Worm (Caenorhabditis elegans) whole organism, late embryonic: ENCODE measurements around the gene C06C3.12.

Experiments used
- C08G9.2 ChIP-seq: sonication (generic microtip); optimal IDR thresholded peaks from 2 replicates; lab custom pipeline; 2016; ENCODE audit warnings: mild to moderate bottlenecking, missing genetic modification characterization, moderate library complexity, missing compliant biosample characterization
- F13H6.1 ChIP-seq: sonication (generic microtip); optimal IDR thresholded peaks from 2 replicates; lab custom pipeline; 2016; ENCODE audit warnings: missing genetic modification characterization, missing compliant biosample characterization
- K09A11.1 ChIP-seq: sonication (generic microtip); optimal IDR thresholded peaks from 2 replicates; lab custom pipeline; 2017; ENCODE audit warnings: antibody characterized with exemption, mild to moderate bottlenecking, missing genetic modification characterization, missing compliant biosample characterization; ENCODE audit not compliant: insufficient read depth
- T23F11.4 ChIP-seq: fragments of 200-800 bp; sonication (Bioruptor generic); optimal IDR thresholded peaks from 2 replicates; lab custom pipeline; 2018; ENCODE audit warnings: mild to moderate bottlenecking, missing genetic modification characterization, missing compliant biosample characterization
- Y22D7AL.16 ChIP-seq: sonication (generic microtip); optimal IDR thresholded peaks from 2 replicates; lab custom pipeline; 2016; ENCODE audit warnings: missing genetic modification characterization, missing compliant biosample characterization
- ceh-14 ChIP-seq: sonication (generic microtip); optimal IDR thresholded peaks from 2 replicates; lab custom pipeline; 2016; ENCODE audit warnings: missing genotype, missing genetic modification characterization, missing compliant biosample characterization
- ceh-18 ChIP-seq: sonication (generic microtip); optimal IDR thresholded peaks from 2 replicates; lab custom pipeline; 2016; ENCODE audit warnings: missing genetic modification characterization, missing compliant biosample characterization
- ceh-19 ChIP-seq: fragments of 200-800 bp; sonication (Bioruptor generic); optimal IDR thresholded peaks from 2 replicates; lab custom pipeline; 2018; ENCODE audit warnings: mild to moderate bottlenecking, missing genetic modification characterization, missing compliant biosample characterization
- ceh-24 ChIP-seq: sonication (generic microtip); optimal IDR thresholded peaks from 2 replicates; lab custom pipeline; 2016; ENCODE audit warnings: mild to moderate bottlenecking, missing genetic modification characterization, missing compliant biosample characterization
- ceh-31 ChIP-seq: sonication (generic microtip); optimal IDR thresholded peaks from 2 replicates; lab custom pipeline; 2016; ENCODE audit warnings: missing genetic modification characterization, missing compliant biosample characterization
- ceh-34 ChIP-seq: sonication (generic microtip); optimal IDR thresholded peaks from 2 replicates; lab custom pipeline; 2016; ENCODE audit warnings: mild to moderate bottlenecking, missing genetic modification characterization, missing compliant biosample characterization
- ceh-45 ChIP-seq: fragments of 200-800 bp; sonication (Bioruptor generic); IDR thresholded peaks from 2 replicates; pipeline ENCODE4 v1.3.6; 2022; ENCODE audit warnings: missing genetic modification reagents, missing genetic modification characterization, missing compliant biosample characterization
- ceh-48 ChIP-seq: sonication (generic microtip); optimal IDR thresholded peaks from 2 replicates; lab custom pipeline; 2016; ENCODE audit warnings: missing genetic modification characterization, inconsistent platforms, missing compliant biosample characterization
- ceh-6 ChIP-seq: fragments of 200-800 bp; sonication (Bioruptor generic); optimal IDR thresholded peaks from 2 replicates; lab custom pipeline; 2018; ENCODE audit warnings: mild to moderate bottlenecking, missing genetic modification characterization, missing compliant biosample characterization
- ceh-9 ChIP-seq: sonication (generic microtip); optimal IDR thresholded peaks from 2 replicates; lab custom pipeline; 2016; ENCODE audit warnings: mild to moderate bottlenecking, missing genetic modification characterization, inconsistent platforms, missing compliant biosample characterization
- che-1 ChIP-seq: sonication (generic microtip); optimal IDR thresholded peaks from 2 replicates; lab custom pipeline; 2016; ENCODE audit warnings: mild to moderate bottlenecking, missing genetic modification characterization, missing compliant biosample characterization
- dve-1 ChIP-seq: sonication (generic microtip); optimal IDR thresholded peaks from 2 replicates; lab custom pipeline; 2017; ENCODE audit warnings: antibody characterized with exemption, mild to moderate bottlenecking, missing genetic modification characterization, missing compliant biosample characterization
- elt-2 ChIP-seq: sonication (generic microtip); optimal IDR thresholded peaks from 2 replicates; lab custom pipeline; 2016; ENCODE audit warnings: missing genetic modification reagents, missing genetic modification characterization, missing compliant biosample characterization
- eyg-1 ChIP-seq: sonication (generic microtip); optimal IDR thresholded peaks from 2 replicates; lab custom pipeline; 2016; ENCODE audit warnings: missing genotype, missing genetic modification characterization, missing compliant biosample characterization
- fkh-6 ChIP-seq: sonication (generic microtip); optimal IDR thresholded peaks from 2 replicates; lab custom pipeline; 2016; ENCODE audit warnings: missing genetic modification characterization, missing compliant biosample characterization
- gmeb-2 ChIP-seq: sonication (generic microtip); optimal IDR thresholded peaks from 2 replicates; lab custom pipeline; 2016; ENCODE audit warnings: missing genetic modification characterization, inconsistent platforms, missing compliant biosample characterization
- hlh-8 ChIP-seq: sonication (generic microtip); optimal IDR thresholded peaks from 2 replicates; lab custom pipeline; 2016; ENCODE audit warnings: missing genotype, missing genetic modification characterization, missing compliant biosample characterization
- nfya-1 ChIP-seq: sonication (generic microtip); optimal IDR thresholded peaks from 2 replicates; lab custom pipeline; 2017; ENCODE audit warnings: missing genetic modification characterization, mild to moderate bottlenecking, missing compliant biosample characterization, antibody characterized with exemption, moderate library complexity
- nhr-11 ChIP-seq: fragments of 150-350 bp; optimal IDR thresholded peaks from 2 replicates; lab custom pipeline; 2014; ENCODE audit warnings: missing biosample characterization, missing genetic modification characterization
- nhr-232 ChIP-seq: sonication (generic microtip); optimal IDR thresholded peaks from 2 replicates; lab custom pipeline; 2016; ENCODE audit warnings: missing genetic modification characterization, missing compliant biosample characterization
- npax-4 ChIP-seq: sonication (generic microtip); optimal IDR thresholded peaks from 2 replicates; lab custom pipeline; 2016; ENCODE audit warnings: missing genetic modification characterization, missing compliant biosample characterization
- odd-2 ChIP-seq: sonication (generic microtip); optimal IDR thresholded peaks from 2 replicates; lab custom pipeline; 2017; ENCODE audit warnings: antibody characterized with exemption, mild to moderate bottlenecking, missing genetic modification characterization, missing compliant biosample characterization
- pat-9 ChIP-seq: fragments of 200-800 bp; sonication (Bioruptor generic); optimal IDR thresholded peaks from 2 replicates; lab custom pipeline; 2018; ENCODE audit warnings: mild to moderate bottlenecking, missing genetic modification characterization, moderate library complexity, missing compliant biosample characterization
- pax-1 ChIP-seq: fragments of 150-350 bp; optimal IDR thresholded peaks from 2 replicates; lab custom pipeline; 2014; ENCODE audit warnings: missing biosample characterization, missing genetic modification characterization
- pha-2 ChIP-seq: sonication (generic microtip); optimal IDR thresholded peaks from 2 replicates; lab custom pipeline; 2017; ENCODE audit warnings: mild to moderate bottlenecking, missing genetic modification characterization, missing compliant biosample characterization
- pqm-1 ChIP-seq: sonication (generic microtip); optimal IDR thresholded peaks from 2 replicates; lab custom pipeline; 2016; ENCODE audit warnings: missing genetic modification characterization, missing compliant biosample characterization
- pros-1 ChIP-seq: fragments of 150-350 bp; optimal IDR thresholded peaks from 2 replicates; lab custom pipeline; 2014; ENCODE audit warnings: missing biosample characterization, missing genetic modification reagents, missing genetic modification characterization
- ref-2 ChIP-seq: sonication (generic microtip); optimal IDR thresholded peaks from 2 replicates; lab custom pipeline; 2016; ENCODE audit warnings: missing genetic modification characterization, missing compliant biosample characterization
- sdc-2 ChIP-seq: sonication (generic microtip); optimal IDR thresholded peaks from 2 replicates; lab custom pipeline; 2016; ENCODE audit warnings: missing genotype, missing genetic modification characterization, missing compliant biosample characterization
- sox-2 ChIP-seq: fragments of 200-800 bp; sonication (Bioruptor generic); IDR thresholded peaks from 2 replicates; pipeline ENCODE4 v1.3.6; 2022; ENCODE audit warnings: missing genetic modification reagents, missing genetic modification characterization, missing compliant biosample characterization
- syd-9 ChIP-seq: sonication (generic microtip); optimal IDR thresholded peaks from 2 replicates; lab custom pipeline; 2016; ENCODE audit warnings: mild to moderate bottlenecking, missing genetic modification characterization, moderate library complexity, missing compliant biosample characterization
- tbx-7 ChIP-seq: sonication (generic microtip); optimal IDR thresholded peaks from 2 replicates; lab custom pipeline; 2016; ENCODE audit warnings: missing genotype, missing genetic modification characterization, missing compliant biosample characterization
- unc-3 ChIP-seq, 2 experiments: fragments of 200-800 bp in 1 of 2; sonication (Bioruptor generic) in 1 of 2; sonication (generic microtip) in 1 of 2; conservative IDR thresholded peaks in 1 of 2; optimal IDR thresholded peaks in 1 of 2; 2 replicates each; pipeline versions ENCODE4 v1.3.6 to Lab custom; 2016 to 2022; ENCODE audit warnings: missing compliant biosample characterization in 2 of 2, missing genetic modification characterization in 2 of 2, missing genetic modification reagents in 1 of 2
- unc-86 ChIP-seq: sonication (generic microtip); optimal IDR thresholded peaks from 2 replicates; lab custom pipeline; 2016; ENCODE audit warnings: missing genetic modification characterization, missing compliant biosample characterization
- ztf-16 ChIP-seq: sonication (generic microtip); optimal IDR thresholded peaks from 2 replicates; lab custom pipeline; 2017; ENCODE audit warnings: missing genetic modification characterization, missing compliant biosample characterization

C06C3.12 gene

ce11 chrII:9378174-9378573, 3.3 kb downstream of the C06C3.12 start:
- TF ChIP-seq pros-1 (tag; lab: Kevin White, UChicago) (no peak), dve-1 (no peak), npax-4 (no peak), odd-2 (tag; lab: Kevin White, UChicago) (no peak), sox-2 (GFP tag; lab: Robert Waterston, UW) (no peak), ceh-34 (tag; lab: Kevin White, UChicago) (no peak), F13H6.1 (no peak), eyg-1 (tag; lab: Kevin White, UChicago) (no peak)

ce11 chrII:9379796-9380195, 4.9 kb downstream of the C06C3.12 start, which contains the start of gene srh-48:
Gene srh-48, plus strand, starts transcription at chrII:9380096.
- TF ChIP-seq gmeb-2 (tag; lab: Kevin White, UChicago): no peak
- TF ChIP-seq nhr-11 (tag; lab: Kevin White, UChicago): no peak
- no peak for TF ChIP-seq pros-1 (tag; lab: Kevin White, UChicago)
- no peak for TF ChIP-seq ceh-6 (GFP tag; lab: Kevin White, UChicago)
- no peak for TF ChIP-seq unc-86 (tag; lab: Kevin White, UChicago)
- TF ChIP-seq ceh-48 (tag; lab: Kevin White, UChicago): no peak
- TF ChIP-seq, all 69 proteins: peak for 0

- TF ChIP-seq elt-2 (tag; lab: Kevin White, UChicago) (no peak), ref-2 (tag; lab: Kevin White, UChicago) (no peak), eyg-1 (tag; lab: Kevin White, UChicago) (no peak), sox-2 (GFP tag; lab: Robert Waterston, UW) (no peak), ceh-45 (no peak), nhr-232 (tag; lab: Kevin White, UChicago) (no peak), ceh-24 (tag; lab: Kevin White, UChicago) (no peak), ceh-18 (no peak), syd-9 (tag; lab: Kevin White, UChicago) (no peak), tbx-7 (tag; lab: Kevin White, UChicago) (no peak), ceh-19 (GFP tag; lab: Kevin White, UChicago) (no peak), nfya-1 (tag; lab: Kevin White, UChicago) (no peak), ceh-14 (tag; lab: Kevin White, UChicago) (no peak)
These were observed 10.3 kb downstream of the C06C3.12 start, which contains the start of gene C06C3.7 for ce11 chrII:9385241-9385640. Gene C06C3.7, plus strand, starts transcription at chrII:9385541.

DNA sequence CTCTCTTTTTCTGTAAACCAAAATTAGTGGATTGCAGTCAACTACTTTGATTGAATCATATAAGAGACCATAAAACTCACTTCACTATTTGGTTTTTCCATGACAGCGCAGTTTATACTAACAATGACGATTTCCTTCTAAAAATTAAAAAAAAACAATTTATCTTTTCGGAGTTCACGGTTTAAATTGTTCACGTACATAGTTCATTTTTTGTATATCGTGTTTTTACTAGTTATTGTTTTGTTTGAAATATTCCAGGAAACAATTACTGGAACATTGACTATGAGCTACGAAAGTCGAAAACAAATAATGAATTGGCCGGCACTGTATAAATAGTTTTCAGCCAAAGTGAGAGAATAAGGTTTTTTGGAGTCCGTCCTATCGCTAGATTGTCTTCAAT, 17.8 kb downstream of the C06C3.12 start, which contains the start of gene lido-17:
TSS of gene lido-17 (minus strand) at position 101 of the 400 bp plus-strand sequence.
- TF ChIP-seq ztf-16 (tag; lab: Kevin White, UChicago): no peak
- no peak for TF ChIP-seq C08G9.2
- TF ChIP-seq F13H6.1: no peak
- TF ChIP-seq ceh-9 (tag; lab: Kevin White, UChicago): no peak
- TF ChIP-seq hlh-8 (tag; lab: Kevin White, UChicago): no peak
- TF ChIP-seq ceh-18: no peak
- no peak for TF ChIP-seq Y22D7AL.16
- TF ChIP-seq ceh-31 (tag; lab: Kevin White, UChicago): no peak
- no peak for TF ChIP-seq fkh-6 (tag; lab: Kevin White, UChicago)
- no peak for TF ChIP-seq che-1 (tag; lab: Kevin White, UChicago)
- no peak for TF ChIP-seq sdc-2 (tag; lab: Kevin White, UChicago)
- no peak for TF ChIP-seq pqm-1
- no peak for TF ChIP-seq pax-1 (tag; lab: Kevin White, UChicago)

DNA sequence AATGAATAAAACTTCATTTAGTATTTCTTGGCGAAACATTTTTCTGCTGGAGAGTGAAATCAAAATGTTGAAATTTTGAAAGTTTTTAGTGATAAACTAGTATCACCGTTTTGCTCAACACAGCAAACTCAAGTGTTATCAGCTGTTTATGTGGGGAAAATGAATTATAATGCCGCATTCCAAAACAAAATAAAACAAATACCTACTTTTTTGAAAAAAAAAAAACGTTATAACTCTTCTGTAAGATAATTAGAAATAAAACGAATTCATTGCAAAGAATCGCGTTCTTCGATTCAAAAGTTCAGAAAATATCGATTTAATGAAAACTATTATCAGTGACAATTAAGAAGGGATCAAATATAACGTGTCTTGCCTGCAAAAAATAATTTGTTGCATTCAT, 22.6 kb downstream of the C06C3.12 start, which contains the start of gene Y51B9A.9:
TSS of gene Y51B9A.9 (minus strand) at position 101 of the 400 bp plus-strand sequence.
- TF ChIP-seq ceh-18 (no peak), pros-1 (tag; lab: Kevin White, UChicago) (no peak), ceh-6 (GFP tag; lab: Kevin White, UChicago) (no peak), unc-3 (GFP tag; conservative IDR thresholded peaks at IDR 0.05; lab: Robert Waterston, UW) (no peak), unc-3 (tag; optimal IDR thresholded peaks at IDR 0.05; lab: Kevin White, UChicago) (no peak), pat-9 (tag; lab: Kevin White, UChicago) (no peak), T23F11.4 (no peak), K09A11.1 (tag; lab: Kevin White, UChicago) (no peak), pha-2 (tag; lab: Kevin White, UChicago) (no peak)
